Worm (Caenorhabditis elegans) whole organism, L1 larva: ENCODE data around the gene crn-3.

ENCODE experiments used
- C04F5.9 ChIP-seq: sonication (generic microtip); optimal IDR thresholded peaks from 2 replicates; lab custom pipeline; 2016; ENCODE audit warnings: missing genetic modification characterization, missing compliant biosample characterization
- C34B4.2 ChIP-seq: sonication (generic microtip); optimal IDR thresholded peaks from 2 replicates; lab custom pipeline; 2017; ENCODE audit warnings: mild to moderate bottlenecking, missing genetic modification characterization, missing compliant biosample characterization
- alr-1 ChIP-seq: fragments of 200-800 bp; sonication (Bioruptor generic); optimal IDR thresholded peaks from 2 replicates; lab custom pipeline; 2018; ENCODE audit warnings: borderline replicate concordance, mild to moderate bottlenecking, missing genetic modification characterization, missing compliant biosample characterization
- ama-1 ChIP-seq: fragments of 150-350 bp; optimal IDR thresholded peaks from 2 replicates; lab custom pipeline; 2014
- ceh-82 ChIP-seq, 3 experiments: fragments of 150-350 bp in 1 of 3; sonication (generic microtip) in 2 of 3; optimal IDR thresholded peaks; 2 replicates each; lab custom pipeline; 2014 to 2017; ENCODE audit warnings: missing biosample characterization in 3 of 3, missing genetic modification characterization in 3 of 3
- ces-1 ChIP-seq: fragments of 150-350 bp; optimal IDR thresholded peaks from 2 replicates; lab custom pipeline; 2014; ENCODE audit warnings: missing biosample characterization, missing genetic modification reagents, missing genetic modification characterization
- efl-1 ChIP-seq, 4 experiments: fragments of 150-350 bp; optimal IDR thresholded peaks in 3 of 4; peaks in 1 of 4; 1 replicate in 1 of 4; 2 replicates in 3 of 4; lab custom pipeline; 2014; ENCODE audit warnings: missing biosample characterization in 2 of 4, missing genetic modification characterization in 2 of 4, missing genetic modification reagents in 2 of 4
- elt-3 ChIP-seq, 6 experiments: fragments of 150-350 bp in 1 of 6; sonication (generic microtip); optimal IDR thresholded peaks; 2 replicates each; lab custom pipeline; 2017 to 2018; ENCODE audit warnings: missing biosample characterization in 6 of 6, missing genetic modification characterization in 6 of 6, inconsistent platforms in 1 of 6
- ets-5 ChIP-seq: fragments of 200-800 bp; sonication (Bioruptor generic); IDR thresholded peaks from 2 replicates; pipeline ENCODE4 v1.3.6; 2022; ENCODE audit warnings: missing genetic modification characterization, missing compliant biosample characterization
- grh-1 ChIP-seq: fragments of 200-800 bp; sonication (Bioruptor generic); IDR thresholded peaks from 2 replicates; pipeline ENCODE4 v1.3.6; 2022; ENCODE audit warnings: missing genetic modification reagents, missing genetic modification characterization, missing compliant biosample characterization
- jun-1 ChIP-seq: fragments of 150-350 bp; optimal IDR thresholded peaks from 2 replicates; lab custom pipeline; 2014; ENCODE audit warnings: missing biosample characterization, missing genetic modification reagents, missing genetic modification characterization
- lin-13 ChIP-seq: fragments of 150-350 bp; optimal IDR thresholded peaks from 2 replicates; lab custom pipeline; 2014; ENCODE audit warnings: missing biosample characterization, missing genetic modification reagents, missing genetic modification characterization
- lin-14 ChIP-seq: fragments of 200-800 bp; sonication (Bioruptor generic); optimal IDR thresholded peaks from 2 replicates; lab custom pipeline; 2018; ENCODE audit warnings: mild to moderate bottlenecking, missing genetic modification characterization, moderate library complexity, missing compliant biosample characterization
- lir-3 ChIP-seq: sonication (generic microtip); optimal IDR thresholded peaks from 2 replicates; lab custom pipeline; 2016; ENCODE audit warnings: mild to moderate bottlenecking, missing genetic modification characterization, moderate library complexity, missing compliant biosample characterization; ENCODE audit not compliant: poor library complexity
- lsy-2 ChIP-seq, 2 experiments: fragments of 150-350 bp; optimal IDR thresholded peaks; 2 replicates each; lab custom pipeline; 2014; ENCODE audit warnings: missing biosample characterization in 2 of 2, missing genetic modification characterization in 2 of 2
- mab-9 ChIP-seq: fragments of 200-800 bp; sonication (Bioruptor generic); IDR thresholded peaks from 2 replicates; pipeline ENCODE4 v1.3.6; 2022; ENCODE audit warnings: missing genetic modification reagents, missing genetic modification characterization, missing compliant biosample characterization
- mdl-1 ChIP-seq, 2 experiments: fragments of 150-350 bp; optimal IDR thresholded peaks; 2 replicates each; lab custom pipeline; 2014 to 2017; ENCODE audit warnings: missing biosample characterization in 2 of 2, missing genetic modification characterization in 2 of 2, inconsistent platforms in 1 of 2
- nhr-11 ChIP-seq: fragments of 150-350 bp; optimal IDR thresholded peaks from 2 replicates; lab custom pipeline; 2014; ENCODE audit warnings: missing biosample characterization, missing genetic modification characterization
- nhr-12 ChIP-seq: sonication (generic microtip); optimal IDR thresholded peaks from 2 replicates; lab custom pipeline; 2017; ENCODE audit warnings: missing biosample characterization, missing genetic modification characterization
- nhr-20 ChIP-seq: sonication (generic microtip); optimal IDR thresholded peaks from 2 replicates; lab custom pipeline; 2016; ENCODE audit warnings: mild to moderate bottlenecking, missing genetic modification characterization, missing compliant biosample characterization
- nhr-237 ChIP-seq: fragments of 150-350 bp; optimal IDR thresholded peaks from 2 replicates; lab custom pipeline; 2014; ENCODE audit warnings: missing biosample characterization, missing genetic modification characterization
- nhr-28 ChIP-seq: fragments of 150-350 bp; optimal IDR thresholded peaks from 2 replicates; lab custom pipeline; 2014; ENCODE audit warnings: missing biosample characterization, missing genetic modification characterization
- nhr-47 ChIP-seq: sonication (generic microtip); optimal IDR thresholded peaks from 2 replicates; lab custom pipeline; 2016; ENCODE audit warnings: mild to moderate bottlenecking, missing genetic modification characterization, moderate library complexity, missing compliant biosample characterization
- nhr-71 ChIP-seq: sonication (generic microtip); optimal IDR thresholded peaks from 2 replicates; lab custom pipeline; 2016; ENCODE audit warnings: mild to moderate bottlenecking, missing genetic modification characterization, moderate library complexity, missing compliant biosample characterization
- nhr-77 ChIP-seq: fragments of 150-350 bp; optimal IDR thresholded peaks from 2 replicates; lab custom pipeline; 2014; ENCODE audit warnings: missing biosample characterization, missing genetic modification characterization
- pag-3 ChIP-seq: sonication (generic microtip); optimal IDR thresholded peaks from 2 replicates; lab custom pipeline; 2017; ENCODE audit warnings: missing genetic modification characterization, mild to moderate bottlenecking, missing compliant biosample characterization, antibody characterized with exemption, borderline replicate concordance; ENCODE audit not compliant: insufficient read depth
- pax-3 ChIP-seq: fragments of 200-800 bp; sonication (Bioruptor generic); optimal IDR thresholded peaks from 2 replicates; lab custom pipeline; 2018; ENCODE audit warnings: mild to moderate bottlenecking, missing genetic modification characterization, moderate library complexity, missing compliant biosample characterization
- rnt-1 ChIP-seq: sonication (generic microtip); optimal IDR thresholded peaks from 2 replicates; lab custom pipeline; 2016; ENCODE audit warnings: mild to moderate bottlenecking, missing genetic modification characterization, moderate library complexity, missing compliant biosample characterization
- sup-37 ChIP-seq: fragments of 200-800 bp; sonication (Bioruptor generic); optimal IDR thresholded peaks from 2 replicates; lab custom pipeline; 2018; ENCODE audit warnings: mild to moderate bottlenecking, missing genetic modification characterization, missing compliant biosample characterization
- tbx-2 ChIP-seq: sonication (generic microtip); optimal IDR thresholded peaks from 2 replicates; lab custom pipeline; 2016; ENCODE audit warnings: missing genetic modification characterization, missing compliant biosample characterization
- unc-86 ChIP-seq: sonication (generic microtip); optimal IDR thresholded peaks from 2 replicates; lab custom pipeline; 2016; ENCODE audit warnings: missing genetic modification characterization, missing compliant biosample characterization
- vab-15 ChIP-seq: sonication (generic microtip); optimal IDR thresholded peaks from 2 replicates; lab custom pipeline; 2017; ENCODE audit warnings: missing genotype, mild to moderate bottlenecking, missing genetic modification characterization, missing compliant biosample characterization
- zag-1 ChIP-seq: fragments of 150-350 bp; optimal IDR thresholded peaks from 2 replicates; lab custom pipeline; 2014; ENCODE audit warnings: missing biosample characterization, missing genetic modification characterization
- zip-4 ChIP-seq: fragments of 200-800 bp; sonication (Bioruptor generic); optimal IDR thresholded peaks from 2 replicates; lab custom pipeline; 2018; ENCODE audit warnings: mild to moderate bottlenecking, missing genetic modification characterization, moderate library complexity, missing compliant biosample characterization

Gene crn-3

DNA sequence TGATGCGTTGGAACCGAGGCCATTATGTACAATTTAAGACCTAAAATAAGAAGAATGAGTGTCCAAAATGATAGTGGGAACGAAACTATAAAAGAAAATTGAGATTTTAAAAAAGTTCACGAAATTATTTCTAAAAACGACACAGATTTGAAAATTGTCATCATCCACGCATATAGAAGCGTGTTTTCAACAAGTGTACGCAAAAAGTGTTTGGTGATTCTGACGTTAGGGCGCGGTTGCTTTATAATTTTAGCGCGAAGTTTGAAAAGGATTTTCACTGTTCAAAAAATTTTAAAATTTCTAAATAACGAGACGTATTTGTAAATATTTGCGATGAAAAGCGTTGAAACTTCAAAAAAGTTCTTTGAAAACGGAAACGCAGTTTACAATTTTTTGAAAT, 24.5 kb upstream of the crn-3 start, which contains the start of gene cdc-48.1 (continued):
- peak; percentile 100 for TF ChIP-seq nhr-237 (tag; lab: Kevin White, UChicago)
- TF ChIP-seq alr-1 (tag; lab: Kevin White, UChicago): no peak
- TF ChIP-seq nhr-77 (tag; lab: Kevin White, UChicago): peak; percentile 100
- TF ChIP-seq nhr-47 (tag; lab: Kevin White, UChicago): peak; percentile 100
- peak; percentile 99 for TF ChIP-seq sup-37 (GFP tag; lab: Kevin White, UChicago)
- peak; percentile 100 for TF ChIP-seq ceh-82 (tag; optimal IDR thresholded peaks at IDR 0.05; lab: Kevin White, UChicago)
- peak; percentile 72 for TF ChIP-seq nhr-12 (tag; lab: Kevin White, UChicago)
- TF ChIP-seq ces-1 (GFP tag; lab: Kevin White, UChicago): peak; percentile 97
- TF ChIP-seq tbx-2 (tag; lab: Kevin White, UChicago): peak; percentile 100
- peak; percentile 100 for TF ChIP-seq lin-14
- TF ChIP-seq jun-1 (tag; lab: Kevin White, UChicago): peak; percentile 99
- peak; percentile 96 for TF ChIP-seq zip-4 (GFP tag; lab: Kevin White, UChicago)
- peak; percentile 100 for TF ChIP-seq vab-15

- TF ChIP-seq efl-1 (optimal IDR thresholded peaks at IDR 0.05; lab: Kevin White, UChicago) (no peak), efl-1 (GFP tag; optimal IDR thresholded peaks at IDR 0.05 in 1 of 2; lab: Kevin White, UChicago) (peak in 1 of 2 experiments; percentile 30), ets-5 (GFP tag; lab: Robert Waterston, UW) (no peak)
These were observed 23.3 kb upstream of the crn-3 start, which contains the start of the genes C06A1.6 and C06A1.7 for ce11 chrII:10564578-10564977. Gene C06A1.6 (minus strand): TSS chrII:10564678. Gene C06A1.7 (plus strand): TSS chrII:10564891.

- peak; percentile 30 for TF ChIP-seq lin-14
- no peak for TF ChIP-seq tbx-2 (tag; lab: Kevin White, UChicago)
These were observed 21.4 kb upstream of the crn-3 start for ce11 chrII:10566458-10566857.

ce11 chrII:10569498-10569897, 18.3 kb upstream of the crn-3 start:
- TF ChIP-seq lsy-2 (tag; optimal IDR thresholded peaks at IDR 0.05; lab: Kevin White, UChicago) (peak in 1 of 2 experiments; percentile 13), lin-14 (peak; percentile 79), efl-1 (optimal IDR thresholded peaks at IDR 0.05; lab: Kevin White, UChicago) (peak in 1 of 2 experiments; percentile 3), efl-1 (GFP tag; optimal IDR thresholded peaks at IDR 0.05 in 1 of 2; lab: Kevin White, UChicago) (no peak), lir-3 (tag; lab: Kevin White, UChicago) (no peak), nhr-71 (tag; lab: Kevin White, UChicago) (peak; percentile 43), pag-3 (peak; percentile 86), lin-13 (GFP tag; lab: Kevin White, UChicago) (no peak), grh-1 (no peak), zag-1 (no peak), rnt-1 (tag; lab: Kevin White, UChicago) (peak; percentile 44)
- TF ChIP-seq, all 84 proteins: peak for 6

DNA sequence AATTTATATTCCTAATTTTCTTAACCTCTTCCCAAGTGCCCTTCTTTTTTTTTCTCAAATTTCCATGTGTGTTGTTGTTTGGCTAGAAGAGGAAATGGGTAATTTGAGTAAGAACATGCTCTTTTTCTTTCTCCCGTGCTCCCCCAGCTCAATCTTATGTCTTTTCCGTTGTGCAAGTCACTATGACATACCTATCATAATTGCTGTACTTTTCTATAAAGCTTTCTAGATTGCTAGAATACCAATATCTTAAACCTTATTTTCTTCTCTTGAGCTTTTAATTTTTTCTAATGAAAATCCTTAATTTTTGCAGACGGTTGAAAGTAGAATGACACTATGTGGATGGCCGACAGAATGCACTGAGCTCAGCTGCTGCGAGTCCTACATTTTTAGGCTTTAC, 17.5 kb upstream of the crn-3 start, which contains the start of gene txt-13:
Gene txt-13, plus strand, starts transcription at position 301 of the 400 bp plus-strand sequence.
- TF ChIP-seq nhr-20 (tag; lab: Kevin White, UChicago) (no peak), zip-4 (GFP tag; lab: Kevin White, UChicago) (no peak), C34B4.2 (no peak), nhr-237 (tag; lab: Kevin White, UChicago) (no peak), C04F5.9 (tag; lab: Kevin White, UChicago) (no peak), ama-1 (lab: Kevin White, UChicago) (no peak), pax-3 (tag; lab: Kevin White, UChicago) (no peak), elt-3 (tag; optimal IDR thresholded peaks at IDR 0.05; lab: Kevin White, UChicago) (no peak), mab-9 (GFP tag; lab: Robert Waterston, UW) (no peak), nhr-28 (tag; lab: Kevin White, UChicago) (no peak), ceh-82 (tag; optimal IDR thresholded peaks at IDR 0.05; lab: Kevin White, UChicago) (no peak), nhr-11 (tag; lab: Kevin White, UChicago) (no peak), unc-86 (tag; lab: Kevin White, UChicago) (no peak), mdl-1 (tag; optimal IDR thresholded peaks at IDR 0.05; lab: Kevin White, UChicago) (no peak), lir-3 (tag; lab: Kevin White, UChicago) (no peak), nhr-77 (tag; lab: Kevin White, UChicago) (no peak), nhr-12 (tag; lab: Kevin White, UChicago) (no peak)
- TF ChIP-seq, all 84 proteins: peak for 0
